Fruit fly (Drosophila melanogaster): ENCODE data around the gene Zpr1.

DNA sequence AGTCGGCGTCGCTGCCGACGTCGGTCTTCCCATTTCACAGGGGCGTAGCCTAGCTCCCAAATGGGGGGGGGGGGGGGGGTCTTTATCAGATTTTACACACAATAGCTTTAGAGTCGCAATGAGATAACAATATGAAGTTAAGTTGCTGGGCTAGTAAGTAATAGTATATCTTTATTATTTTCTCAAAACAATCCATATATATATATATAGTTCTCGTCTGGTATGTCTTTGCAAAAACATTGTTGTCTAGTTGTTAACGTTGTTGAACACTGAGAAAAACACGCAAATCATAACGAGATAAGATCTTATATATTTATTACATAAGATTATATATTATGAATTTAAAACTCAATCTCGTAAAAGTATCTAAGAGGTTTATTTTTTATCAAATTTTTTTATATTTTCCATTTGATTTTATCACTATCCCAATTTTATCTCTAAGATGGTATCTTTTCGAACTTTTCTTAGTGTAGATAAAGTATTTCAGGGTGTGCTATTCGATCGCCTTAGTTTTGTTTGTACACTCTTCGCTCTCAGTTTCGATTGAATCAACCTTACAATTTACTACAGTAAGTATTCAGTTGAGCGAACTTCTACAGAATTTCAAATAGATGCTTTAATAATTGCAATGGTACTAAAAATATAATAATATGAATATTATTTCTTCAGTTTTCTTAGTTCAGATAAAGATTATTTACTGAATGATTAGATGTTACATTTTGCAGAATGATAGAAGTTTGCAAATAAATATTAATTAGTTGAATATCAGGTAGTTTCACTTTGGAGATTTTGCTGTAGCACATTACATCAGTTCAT lies 40.2 kb upstream of the Zpr1 start:
- no peak for TF ChIP-seq CG8478 (optimal IDR thresholded peaks at IDR 0.05)
- TF ChIP-seq CTCF (optimal IDR thresholded peaks at IDR 0.05): no peak

Data from S2 (cell line).